Fruit fly (Drosophila melanogaster) whole organism, prepupa: Measurements from ENCODE around the gene gwl.

Source experiments
- Blimp-1 ChIP-seq: fragments of 200-800 bp; sonication (Bioruptor generic); optimal IDR thresholded peaks from 3 replicates; lab custom pipeline; 2017; ENCODE audit warnings: missing biosample characterization, missing genetic modification characterization, mild to moderate bottlenecking, moderate library complexity, missing genetic modification reagents
- CG10631 ChIP-seq: fragments of 200-800 bp; sonication (Bioruptor generic); optimal IDR thresholded peaks from 2 replicates; lab custom pipeline; 2016; ENCODE audit warnings: missing biosample characterization, missing genetic modification characterization
- CG10669 ChIP-seq: fragments of 200-800 bp; sonication (Bioruptor generic); optimal IDR thresholded peaks from 3 replicates; lab custom pipeline; 2018; ENCODE audit warnings: missing biosample characterization, mild to moderate bottlenecking, missing genetic modification characterization, moderate library complexity
- CG11294 ChIP-seq: fragments of 200-800 bp; sonication (Bioruptor generic); IDR thresholded peaks from 2 replicates; pipeline ENCODE4 v1.3.6; 2022; ENCODE audit warnings: missing biosample characterization, missing genetic modification characterization
- CG11762 ChIP-seq: fragments of 200-800 bp; sonication (Bioruptor generic); optimal IDR thresholded peaks from 3 replicates; lab custom pipeline; 2016; ENCODE audit warnings: missing biosample characterization, missing genetic modification characterization; ENCODE audit not compliant: insufficient read depth
- CG15336 ChIP-seq: fragments of 200-800 bp; sonication (Bioruptor generic); IDR thresholded peaks from 2 replicates; pipeline ENCODE4 v1.3.6; 2022; ENCODE audit warnings: missing biosample characterization, missing genetic modification characterization
- CG16779 ChIP-seq: fragments of 200-800 bp; sonication (Bioruptor generic); optimal IDR thresholded peaks from 3 replicates; lab custom pipeline; 2017; ENCODE audit warnings: missing biosample characterization, mild to moderate bottlenecking, missing genetic modification characterization
- CG3032 ChIP-seq: fragments of 200-800 bp; optimal IDR thresholded peaks from 2 replicates; lab custom pipeline; 2019; ENCODE audit warnings: missing biosample characterization, mild to moderate bottlenecking, missing genetic modification characterization, moderate library complexity
- CG31627 ChIP-seq: fragments of 200-800 bp; sonication (Bioruptor generic); optimal IDR thresholded peaks from 3 replicates; lab custom pipeline; 2016; ENCODE audit warnings: missing biosample characterization, missing genetic modification characterization
- CG6163 ChIP-seq: fragments of 200-800 bp; sonication (Bioruptor generic); IDR thresholded peaks from 3 replicates; pipeline ENCODE4 v1.3.6; 2022; ENCODE audit warnings: missing biosample characterization, missing genetic modification characterization
- CG6276 ChIP-seq: fragments of 200-800 bp; sonication (Bioruptor generic); optimal IDR thresholded peaks from 2 replicates; lab custom pipeline; 2017; ENCODE audit warnings: missing biosample characterization, mild to moderate bottlenecking, missing genetic modification characterization
- CG6792 ChIP-seq: fragments of 200-800 bp; sonication (Bioruptor generic); optimal IDR thresholded peaks from 3 replicates; lab custom pipeline; 2016; ENCODE audit warnings: missing biosample characterization, missing genetic modification characterization
- CG6854 ChIP-seq: fragments of 200-800 bp; sonication (Bioruptor generic); optimal IDR thresholded peaks from 2 replicates; lab custom pipeline; 2017; ENCODE audit warnings: missing biosample characterization, mild to moderate bottlenecking, missing genetic modification characterization
- CG7368 ChIP-seq: fragments of 200-800 bp; sonication (Bioruptor generic); optimal IDR thresholded peaks from 3 replicates; lab custom pipeline; 2016; ENCODE audit warnings: missing biosample characterization, missing genetic modification characterization
- CG8119 ChIP-seq: fragments of 200-800 bp; sonication (Bioruptor generic); IDR thresholded peaks from 3 replicates; pipeline ENCODE4 v1.3.6; 2022; ENCODE audit warnings: missing biosample characterization, missing genetic modification characterization
- CG8319 ChIP-seq: fragments of 200-800 bp; sonication (Bioruptor generic); optimal IDR thresholded peaks from 3 replicates; lab custom pipeline; 2016; ENCODE audit warnings: missing biosample characterization, missing genetic modification characterization
- Eip75B ChIP-seq: fragments of 200-800 bp; sonication (Bioruptor generic); optimal IDR thresholded peaks from 3 replicates; lab custom pipeline; 2016; ENCODE audit warnings: missing biosample characterization, missing genetic modification characterization
- Eip78C ChIP-seq: fragments of 200-800 bp; sonication (Bioruptor generic); peaks from one replicate; lab custom pipeline; 2016; ENCODE audit warnings: missing biosample characterization, missing genetic modification characterization
- Eip93F ChIP-seq: fragments of 200-800 bp; sonication (Bioruptor generic); optimal IDR thresholded peaks from 2 replicates; lab custom pipeline; 2016; ENCODE audit warnings: missing biosample characterization, mild to moderate bottlenecking, missing genetic modification characterization
- Ets21C ChIP-seq: fragments of 200-800 bp; sonication (Bioruptor generic); optimal IDR thresholded peaks from 3 replicates; lab custom pipeline; 2016; ENCODE audit warnings: missing biosample characterization, missing genetic modification characterization
- Ets96B ChIP-seq: fragments of 200-800 bp; optimal IDR thresholded peaks from 2 replicates; lab custom pipeline; 2019; ENCODE audit warnings: missing biosample characterization, mild to moderate bottlenecking, missing genetic modification characterization, moderate library complexity
- Gug ChIP-seq: fragments of 200-800 bp; sonication (Bioruptor generic); IDR thresholded peaks from 2 replicates; pipeline ENCODE4 v1.3.6; 2022; ENCODE audit warnings: missing biosample characterization, missing genetic modification characterization
- Hr38 ChIP-seq: sonication (Bioruptor generic); optimal IDR thresholded peaks from 2 replicates; lab custom pipeline; 2016; ENCODE audit warnings: missing biosample characterization, missing genetic modification characterization
- Lpt ChIP-seq: fragments of 200-800 bp; sonication (Bioruptor generic); optimal IDR thresholded peaks from 3 replicates; lab custom pipeline; 2016; ENCODE audit warnings: missing biosample characterization, missing genetic modification characterization
- OdsH ChIP-seq: fragments of 200-800 bp; sonication (Bioruptor generic); optimal IDR thresholded peaks from 3 replicates; lab custom pipeline; 2016; ENCODE audit warnings: missing biosample characterization, missing genetic modification characterization
- Smox ChIP-seq: fragments of 200-800 bp; sonication (Bioruptor generic); optimal IDR thresholded peaks from 3 replicates; lab custom pipeline; 2016; ENCODE audit warnings: missing biosample characterization, missing genetic modification characterization
- Sox102F ChIP-seq: fragments of 200-800 bp; sonication (Bioruptor generic); optimal IDR thresholded peaks from 2 replicates; lab custom pipeline; 2016; ENCODE audit warnings: missing biosample characterization, mild to moderate bottlenecking, missing genetic modification characterization
- Sox14 ChIP-seq: fragments of 200-800 bp; sonication (Bioruptor generic); optimal IDR thresholded peaks from 3 replicates; lab custom pipeline; 2016; ENCODE audit warnings: missing biosample characterization, missing genetic modification characterization
- achi ChIP-seq: fragments of 200-800 bp; sonication (Bioruptor generic); optimal IDR thresholded peaks from 3 replicates; lab custom pipeline; 2016; ENCODE audit warnings: missing biosample characterization, missing genetic modification characterization
- acj6 ChIP-seq: fragments of 200-800 bp; sonication (Bioruptor generic); optimal IDR thresholded peaks from 3 replicates; lab custom pipeline; 2016; ENCODE audit warnings: missing biosample characterization, missing genetic modification characterization
- cyc ChIP-seq: fragments of 200-800 bp; sonication (Bioruptor generic); optimal IDR thresholded peaks from 3 replicates; lab custom pipeline; 2016; ENCODE audit warnings: missing biosample characterization, missing genetic modification characterization
- dac ChIP-seq: fragments of 200-800 bp; sonication (Bioruptor generic); optimal IDR thresholded peaks from 2 replicates; lab custom pipeline; 2017; ENCODE audit warnings: missing biosample characterization, mild to moderate bottlenecking, missing genetic modification characterization
- dsx ChIP-seq: fragments of 200-800 bp; optimal IDR thresholded peaks from 3 replicates; lab custom pipeline; 2019; ENCODE audit warnings: missing biosample characterization, mild to moderate bottlenecking, missing genetic modification characterization, moderate library complexity; ENCODE audit not compliant: poor library complexity, severe bottlenecking
- eg ChIP-seq: fragments of 200-800 bp; sonication (Bioruptor generic); IDR thresholded peaks from 3 replicates; pipeline ENCODE4 v1.3.6; 2022; ENCODE audit warnings: missing biosample characterization, missing genetic modification characterization
- esn ChIP-seq: fragments of 200-800 bp; sonication (Bioruptor generic); optimal IDR thresholded peaks from 2 replicates; lab custom pipeline; 2016; ENCODE audit warnings: missing biosample characterization, mild to moderate bottlenecking, missing genetic modification characterization, moderate library complexity
- fd59A ChIP-seq: fragments of 200-800 bp; sonication (Bioruptor generic); optimal IDR thresholded peaks from 2 replicates; lab custom pipeline; 2017; ENCODE audit warnings: missing biosample characterization, mild to moderate bottlenecking, missing genetic modification characterization, missing genetic modification reagents
- fd85E ChIP-seq: fragments of 200-800 bp; sonication (Bioruptor generic); optimal IDR thresholded peaks from 3 replicates; lab custom pipeline; 2016; ENCODE audit warnings: missing biosample characterization, missing genetic modification characterization
- fkh ChIP-seq: fragments of 200-800 bp; sonication (Bioruptor generic); optimal IDR thresholded peaks from 3 replicates; lab custom pipeline; 2017; ENCODE audit warnings: missing biosample characterization, mild to moderate bottlenecking, missing genetic modification characterization, moderate library complexity
- lz ChIP-seq: fragments of 200-800 bp; sonication (Bioruptor generic); optimal IDR thresholded peaks from 3 replicates; lab custom pipeline; 2016; ENCODE audit warnings: missing biosample characterization, missing genetic modification characterization
- net ChIP-seq: fragments of 200-800 bp; sonication (Bioruptor generic); optimal IDR thresholded peaks from 3 replicates; lab custom pipeline; 2016; ENCODE audit warnings: missing biosample characterization, missing genetic modification characterization
- pdm3 ChIP-seq: fragments of 200-800 bp; sonication (Bioruptor generic); optimal IDR thresholded peaks from 3 replicates; lab custom pipeline; 2016; ENCODE audit warnings: missing biosample characterization, missing genetic modification characterization
- salr ChIP-seq, 2 experiments: fragments of 200-800 bp; sonication (Bioruptor generic); optimal IDR thresholded peaks; 3 replicates each; lab custom pipeline; 2016 to 2018; ENCODE audit warnings: missing biosample characterization in 2 of 2, missing genetic modification characterization in 2 of 2, mild to moderate bottlenecking in 1 of 2
- spab ChIP-seq: fragments of 200-800 bp; sonication (Bioruptor generic); optimal IDR thresholded peaks from 2 replicates; lab custom pipeline; 2017; ENCODE audit warnings: missing biosample characterization, mild to moderate bottlenecking, missing genetic modification characterization, missing genetic modification reagents
- ss ChIP-seq, 2 experiments: fragments of 200-800 bp; sonication (Bioruptor generic); optimal IDR thresholded peaks; 2 replicates in 1 of 2; 3 replicates in 1 of 2; lab custom pipeline; 2017 to 2018; ENCODE audit warnings: mild to moderate bottlenecking in 2 of 2, missing biosample characterization in 2 of 2, missing genetic modification characterization in 2 of 2, moderate library complexity in 1 of 2
- topi ChIP-seq: fragments of 200-800 bp; sonication (Bioruptor generic); optimal IDR thresholded peaks from 3 replicates; lab custom pipeline; 2016; ENCODE audit warnings: missing biosample characterization, missing genetic modification characterization

gwl gene

DNA sequence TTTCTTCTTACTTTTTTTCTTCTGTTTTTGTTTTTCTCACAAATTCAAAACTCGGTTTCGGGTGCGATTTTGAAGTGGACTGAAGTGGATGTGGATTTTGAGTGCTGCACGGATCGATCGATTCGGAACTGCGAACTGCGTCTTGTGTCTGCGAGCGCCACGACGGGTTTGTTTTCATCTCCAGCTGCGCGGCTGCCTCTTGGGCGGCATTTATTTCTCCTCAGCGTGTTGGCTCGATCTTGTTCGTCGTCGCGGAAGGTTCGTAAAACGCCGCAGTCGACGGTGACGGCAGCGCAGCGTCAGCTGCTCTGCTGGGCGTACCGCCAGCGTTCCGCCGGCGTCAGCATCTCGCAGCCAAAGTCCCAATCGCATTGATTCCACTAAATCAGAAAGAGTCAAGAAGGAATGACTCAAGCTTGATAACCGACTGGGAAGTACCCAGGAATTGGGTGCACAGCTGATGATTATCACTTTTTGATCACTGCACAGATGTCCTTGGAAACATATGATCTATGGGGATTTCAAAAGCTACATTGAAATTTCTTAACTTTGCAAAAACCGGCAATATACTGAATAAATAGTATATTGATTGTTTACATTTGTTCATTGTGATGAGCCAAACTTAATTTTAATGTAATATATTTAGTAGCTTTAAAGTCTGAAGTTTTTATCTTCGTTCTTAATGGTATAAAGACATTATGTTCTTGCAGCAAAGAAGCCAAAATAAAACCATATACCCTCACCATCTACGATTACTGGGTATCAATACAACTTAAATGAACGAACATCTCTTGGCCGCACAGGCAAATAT lies 49.0 kb downstream of the gwl start, which contains the start of gene CG7720 (continued):
- TF ChIP-seq eg (GFP tag; lab: Robert Waterston, UW) = no peak
- no peak for TF ChIP-seq dsx (GFP tag; lab: Kevin White, UChicago)
- peak; percentile 74 for TF ChIP-seq Sox102F (GFP tag; lab: Kevin White, UChicago)
- peak; percentile 59 for TF ChIP-seq Ets96B (tag; lab: Kevin White, UChicago)
- TF ChIP-seq Hr38 (GFP tag; lab: Kevin White, UChicago) = no peak
- TF ChIP-seq esn (GFP tag; lab: Kevin White, UChicago) = peak; percentile 87
- no peak for TF ChIP-seq Eip93F (GFP tag; lab: Kevin White, UChicago)
- TF ChIP-seq Blimp-1 = peak; percentile 49
- peak; percentile 16 for TF ChIP-seq Lpt (GFP tag; lab: Kevin White, UChicago)
- no peak for TF ChIP-seq fd85E (GFP tag; lab: Kevin White, UChicago)
- peak; percentile 4 to 76 for TF ChIP-seq salr (GFP tag; optimal IDR thresholded peaks at IDR 0.05; lab: Kevin White, UChicago)
- TF ChIP-seq Eip78C = peak; percentile 84
- peak; percentile 51; the same call in 2 of the 3 replicates for TF ChIP-seq CG8119 (GFP tag; lab: Robert Waterston, UW)
- TF ChIP-seq achi (GFP tag; lab: Kevin White, UChicago) = peak; percentile 75
- peak; percentile 81 for TF ChIP-seq Smox (GFP tag; lab: Kevin White, UChicago)
- no peak for TF ChIP-seq CG6854 (GFP tag; lab: Kevin White, UChicago)
- peak; percentile 45 for TF ChIP-seq spab
- TF ChIP-seq CG7368 (GFP tag; lab: Kevin White, UChicago) = peak; percentile 43
- TF ChIP-seq CG10631 (GFP tag; lab: Kevin White, UChicago) = peak; percentile 67
- TF ChIP-seq fkh (GFP tag; lab: Kevin White, UChicago) = no peak
- TF ChIP-seq fd59A (GFP tag; lab: Kevin White, UChicago) = peak; percentile 60
- TF ChIP-seq CG11762 (GFP tag; lab: Kevin White, UChicago) = peak; percentile 59
- TF ChIP-seq pdm3 (GFP tag; lab: Kevin White, UChicago) = peak; percentile 79
- TF ChIP-seq Gug = no peak
- no peak for TF ChIP-seq CG6163 (GFP tag; lab: Robert Waterston, UW)

DNA sequence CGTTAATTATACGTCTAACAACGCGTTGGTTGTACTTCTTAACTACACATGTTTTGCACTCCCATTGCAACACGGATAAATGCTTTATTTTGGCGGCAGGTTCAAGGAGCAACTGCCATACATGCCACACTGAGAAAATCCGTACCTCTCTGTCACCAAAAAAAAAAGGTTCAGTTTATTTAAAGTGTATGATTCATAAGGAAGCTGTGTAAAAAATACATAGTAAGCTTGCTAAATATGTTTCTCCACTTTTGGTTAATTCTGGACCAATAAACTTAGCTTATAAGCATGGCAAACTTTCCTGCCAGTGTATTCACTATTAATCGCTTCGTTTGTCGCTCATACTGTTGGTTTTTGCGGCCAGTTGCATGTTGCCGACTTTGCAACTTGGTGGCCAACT lies 50.1 kb downstream of the gwl start:
- TF ChIP-seq topi (GFP tag; lab: Kevin White, UChicago) = no peak
- peak; percentile 49 for TF ChIP-seq pdm3 (GFP tag; lab: Kevin White, UChicago)
- TF ChIP-seq Lpt (GFP tag; lab: Kevin White, UChicago) = peak; percentile 26
- peak; percentile 6 for TF ChIP-seq Sox14 (GFP tag; lab: Kevin White, UChicago)
- TF ChIP-seq Ets21C (GFP tag; lab: Kevin White, UChicago) = no peak
- peak; percentile 43 for TF ChIP-seq OdsH (GFP tag; lab: Kevin White, UChicago)
- TF ChIP-seq CG6792 = no peak
- no peak for TF ChIP-seq CG8319
- no peak for TF ChIP-seq Hr38 (GFP tag; lab: Kevin White, UChicago)
- peak; percentile 79 for TF ChIP-seq Eip78C
- TF ChIP-seq Eip93F (GFP tag; lab: Kevin White, UChicago) = no peak
- TF ChIP-seq Ets96B (tag; lab: Kevin White, UChicago) = peak; percentile 5
- peak; percentile 45 for TF ChIP-seq acj6 (GFP tag; lab: Kevin White, UChicago)
- TF ChIP-seq ss (GFP tag; optimal IDR thresholded peaks at IDR 0.05; lab: Kevin White, UChicago) = no peak
- no peak for TF ChIP-seq CG11762 (GFP tag; lab: Kevin White, UChicago)
- peak; percentile 27 for TF ChIP-seq esn (GFP tag; lab: Kevin White, UChicago)
- peak; percentile 20 for TF ChIP-seq Sox102F (GFP tag; lab: Kevin White, UChicago)
- TF ChIP-seq CG31627 = peak; percentile 27
- peak; percentile 9 for TF ChIP-seq lz (GFP tag; lab: Kevin White, UChicago)
- TF ChIP-seq net = peak; percentile 7
- TF ChIP-seq dac = no peak
- peak; percentile 69 for TF ChIP-seq CG15336 (GFP tag; lab: Robert Waterston, UW)
- TF ChIP-seq CG16779 (tag; lab: Kevin White, UChicago) = no peak
- peak; percentile 13 for TF ChIP-seq Eip75B
- TF ChIP-seq CG11294 = no peak
- no peak for TF ChIP-seq fd85E (GFP tag; lab: Kevin White, UChicago)
- no peak for TF ChIP-seq Blimp-1
- TF ChIP-seq CG3032 (tag; lab: Kevin White, UChicago) = no peak
- peak; percentile 62 for TF ChIP-seq CG6276 (GFP tag; lab: Kevin White, UChicago)
- TF ChIP-seq CG10669 = peak; percentile 12
- peak in 1 of 2 experiments; percentile 41 for TF ChIP-seq salr (GFP tag; optimal IDR thresholded peaks at IDR 0.05; lab: Kevin White, UChicago)
- TF ChIP-seq eg (GFP tag; lab: Robert Waterston, UW) = 0 out of 3 replicates have a peak, but pooled peaks have one; percentile 46
- no peak for TF ChIP-seq dsx (GFP tag; lab: Kevin White, UChicago)
- TF ChIP-seq cyc = peak; percentile 26
- TF ChIP-seq CG6854 (GFP tag; lab: Kevin White, UChicago) = no peak
